Worm (Caenorhabditis elegans) whole organism, L3 larva: ENCODE measurements around the gene nhx-3.

Experiments
- ZK546.5 ChIP-seq: sonication (generic microtip); optimal IDR thresholded peaks from 2 replicates; lab custom pipeline; 2017; ENCODE audit warnings: missing biosample characterization, missing genetic modification characterization
- aly-2 ChIP-seq: fragments of 150-350 bp; optimal IDR thresholded peaks from 2 replicates; lab custom pipeline; 2014; ENCODE audit warnings: missing biosample characterization, missing genetic modification characterization
- ceh-16 ChIP-seq: sonication (generic microtip); optimal IDR thresholded peaks from 2 replicates; lab custom pipeline; 2017; ENCODE audit warnings: missing biosample characterization, missing genetic modification characterization
- ceh-28 ChIP-seq: fragments of 150-350 bp; optimal IDR thresholded peaks from 2 replicates; lab custom pipeline; 2014; ENCODE audit warnings: missing biosample characterization, missing genetic modification reagents, missing genetic modification characterization
- daf-12 ChIP-seq: fragments of 150-350 bp; optimal IDR thresholded peaks from 2 replicates; lab custom pipeline; 2014; ENCODE audit warnings: missing biosample characterization, missing genetic modification reagents, missing genetic modification characterization
- egl-5 ChIP-seq: fragments of 150-350 bp; optimal IDR thresholded peaks from 2 replicates; lab custom pipeline; 2017; ENCODE audit warnings: missing biosample characterization, missing genetic modification reagents, missing genetic modification characterization, inconsistent platforms
- elt-2 ChIP-seq: sonication (generic microtip); optimal IDR thresholded peaks from 2 replicates; lab custom pipeline; 2016; ENCODE audit warnings: missing genetic modification reagents, mild to moderate bottlenecking, missing genetic modification characterization, missing compliant biosample characterization
- elt-3 ChIP-seq, 3 experiments: fragments of 150-350 bp in 1 of 3; sonication (generic microtip) in 2 of 3; optimal IDR thresholded peaks; 2 replicates in 2 of 3; 4 replicates in 1 of 3; lab custom pipeline; 2014 to 2017; ENCODE audit warnings: missing biosample characterization in 3 of 3, missing genetic modification characterization in 3 of 3
- eor-1 ChIP-seq, 2 experiments: fragments of 150-350 bp; optimal IDR thresholded peaks; 2 replicates each; lab custom pipeline; 2014 to 2018; ENCODE audit warnings: missing biosample characterization in 2 of 2, missing genetic modification characterization in 2 of 2
- fkh-2 ChIP-seq: fragments of 150-350 bp; optimal IDR thresholded peaks from 2 replicates; lab custom pipeline; 2014; ENCODE audit warnings: missing biosample characterization, missing genetic modification reagents, missing genetic modification characterization
- fos-1 ChIP-seq: fragments of 150-350 bp; optimal IDR thresholded peaks from 2 replicates; lab custom pipeline; 2014; ENCODE audit warnings: missing biosample characterization, missing genetic modification characterization
- hmg-11 ChIP-seq: sonication (generic microtip); optimal IDR thresholded peaks from 2 replicates; lab custom pipeline; 2016; ENCODE audit warnings: missing genetic modification characterization, missing compliant biosample characterization
- lin-15B ChIP-seq: fragments of 150-350 bp; optimal IDR thresholded peaks from 2 replicates; lab custom pipeline; 2014; ENCODE audit warnings: missing biosample characterization, missing genetic modification characterization
- lin-39 ChIP-seq: fragments of 150-350 bp; optimal IDR thresholded peaks from 2 replicates; lab custom pipeline; 2018; ENCODE audit warnings: missing biosample characterization, missing genetic modification reagents, missing genetic modification characterization
- lsy-12 ChIP-seq: sonication (generic microtip); optimal IDR thresholded peaks from 2 replicates; lab custom pipeline; 2016; ENCODE audit warnings: mild to moderate bottlenecking, missing genetic modification characterization, missing compliant biosample characterization
- mdl-1 ChIP-seq: fragments of 150-350 bp; optimal IDR thresholded peaks from 2 replicates; lab custom pipeline; 2014; ENCODE audit warnings: missing biosample characterization, missing genetic modification characterization
- mml-1 ChIP-seq: fragments of 150-350 bp; sonication (generic microtip); optimal IDR thresholded peaks from 3 replicates; lab custom pipeline; 2014; ENCODE audit warnings: missing biosample characterization, missing genetic modification characterization
- nhr-11 ChIP-seq: fragments of 150-350 bp; optimal IDR thresholded peaks from 2 replicates; lab custom pipeline; 2014; ENCODE audit warnings: missing biosample characterization, missing genetic modification characterization
- nhr-237 ChIP-seq: fragments of 150-350 bp; optimal IDR thresholded peaks from 2 replicates; lab custom pipeline; 2014; ENCODE audit warnings: missing biosample characterization, missing genetic modification characterization
- nhr-25 ChIP-seq: sonication (generic microtip); optimal IDR thresholded peaks from 2 replicates; lab custom pipeline; 2017; ENCODE audit warnings: missing biosample characterization, missing genetic modification characterization
- nhr-28 ChIP-seq: fragments of 150-350 bp; optimal IDR thresholded peaks from 2 replicates; lab custom pipeline; 2014; ENCODE audit warnings: missing biosample characterization, missing genetic modification characterization
- nhr-43 ChIP-seq: sonication (generic microtip); optimal IDR thresholded peaks from 2 replicates; lab custom pipeline; 2016; ENCODE audit warnings: mild to moderate bottlenecking, missing genetic modification characterization, missing compliant biosample characterization; ENCODE audit not compliant: poor library complexity, severe bottlenecking
- nhr-67 ChIP-seq: fragments of 150-350 bp; optimal IDR thresholded peaks from 2 replicates; lab custom pipeline; 2014; ENCODE audit warnings: missing biosample characterization, missing genetic modification characterization
- nhr-76 ChIP-seq: fragments of 150-350 bp; sonication (generic microtip); optimal IDR thresholded peaks from 5 replicates; lab custom pipeline; 2014; ENCODE audit warnings: missing biosample characterization, missing genetic modification characterization
- nhr-77 ChIP-seq: fragments of 150-350 bp; optimal IDR thresholded peaks from 2 replicates; lab custom pipeline; 2014; ENCODE audit warnings: missing biosample characterization, missing genetic modification characterization
- pha-4 ChIP-seq: fragments of 150-350 bp; optimal IDR thresholded peaks from 2 replicates; lab custom pipeline; 2014; ENCODE audit warnings: missing biosample characterization, missing genetic modification reagents, missing genetic modification characterization
- pqm-1 ChIP-seq: fragments of 150-350 bp; optimal IDR thresholded peaks from 2 replicates; lab custom pipeline; 2017; ENCODE audit warnings: missing biosample characterization, missing genetic modification characterization, inconsistent platforms
- sea-2 ChIP-seq: fragments of 150-350 bp; sonication (generic microtip); optimal IDR thresholded peaks from 4 replicates; lab custom pipeline; 2014; ENCODE audit warnings: missing biosample characterization, missing genetic modification reagents, missing genetic modification characterization
- snpc-4 ChIP-seq: fragments of 150-350 bp; optimal IDR thresholded peaks from 2 replicates; lab custom pipeline; 2014; ENCODE audit warnings: missing biosample characterization, missing genetic modification characterization
- tbx-2 ChIP-seq: sonication (generic microtip); optimal IDR thresholded peaks from 2 replicates; lab custom pipeline; 2016; ENCODE audit warnings: mild to moderate bottlenecking, missing genetic modification characterization, missing compliant biosample characterization
- unc-39 ChIP-seq: sonication (generic microtip); optimal IDR thresholded peaks from 4 replicates; lab custom pipeline; 2017; ENCODE audit warnings: missing biosample characterization, missing genetic modification characterization
- unc-62 ChIP-seq: fragments of 150-350 bp; sonication (generic microtip); optimal IDR thresholded peaks from 4 replicates; lab custom pipeline; 2014; ENCODE audit warnings: missing biosample characterization, missing genetic modification reagents, missing genetic modification characterization
- zag-1 ChIP-seq: fragments of 150-350 bp; optimal IDR thresholded peaks from 2 replicates; lab custom pipeline; 2014; ENCODE audit warnings: missing biosample characterization, missing genetic modification characterization
- ztf-11 ChIP-seq: fragments of 150-350 bp; optimal IDR thresholded peaks from 2 replicates; lab custom pipeline; 2014; ENCODE audit warnings: missing biosample characterization, missing genetic modification characterization
- ztf-4 ChIP-seq: fragments of 150-350 bp; optimal IDR thresholded peaks from 2 replicates; lab custom pipeline; 2014; ENCODE audit warnings: missing biosample characterization, missing genetic modification characterization

nhx-3 gene

DNA sequence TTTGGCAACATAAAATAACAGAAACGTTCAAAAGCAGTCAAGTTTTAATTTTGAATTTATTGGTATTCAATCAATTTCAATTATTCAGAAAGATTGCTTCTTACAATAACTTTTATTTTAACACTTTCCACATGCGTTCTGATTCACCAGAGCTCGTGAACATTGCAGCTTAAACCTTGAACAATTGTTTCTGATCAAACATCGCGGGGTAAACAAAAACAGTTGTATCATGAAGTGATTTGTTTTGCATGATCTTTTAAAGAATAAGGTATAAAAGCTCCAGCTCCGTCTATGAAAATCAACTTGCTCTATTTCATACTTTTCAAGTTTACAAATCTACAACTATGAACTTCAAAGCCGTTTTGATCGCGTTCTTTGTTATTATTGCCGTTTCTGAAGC, 21.9 kb downstream of the nhx-3 start, which contains the start of gene C54F6.6:
C54F6.6 (plus strand) TSS at position 301 of the 400 bp plus-strand sequence.
- no peak for TF ChIP-seq ceh-28
- no peak for TF ChIP-seq aly-2 (tag; lab: Kevin White, UChicago)
- TF ChIP-seq nhr-77 (tag; lab: Kevin White, UChicago) = no peak

DNA sequence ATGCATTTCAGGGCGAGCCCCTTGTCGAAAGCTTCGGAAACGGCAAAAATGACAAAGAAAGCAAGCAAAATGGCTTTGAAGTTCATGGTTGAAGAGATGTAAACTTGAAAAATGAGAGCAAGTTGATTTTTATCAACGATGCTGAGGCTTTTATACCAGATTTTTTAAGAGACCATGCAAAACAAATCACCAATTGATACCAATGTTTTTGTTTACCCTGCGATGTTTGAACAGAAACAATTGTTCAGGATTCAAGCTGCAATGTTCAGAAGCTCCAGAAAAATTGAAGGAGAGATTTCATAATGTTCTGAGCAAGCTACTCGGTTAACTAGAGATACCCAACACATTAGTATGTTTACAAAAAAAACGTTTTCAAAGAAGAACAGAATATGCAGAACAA, 23.0 kb downstream of the nhx-3 start, which contains the start of gene C54F6.15:
C54F6.15 (minus strand) TSS at position 101 of the 400 bp plus-strand sequence.
- no peak for TF ChIP-seq egl-5
- no peak for TF ChIP-seq hmg-11 (tag; lab: Kevin White, UChicago)
- no peak for TF ChIP-seq lin-39 (tag; lab: Kevin White, UChicago)
- no peak for TF ChIP-seq nhr-43 (tag; lab: Kevin White, UChicago)
- no peak for TF ChIP-seq aly-2 (tag; lab: Kevin White, UChicago)
- TF ChIP-seq lin-15B (tag; lab: Kevin White, UChicago) = no peak
- TF ChIP-seq pqm-1 = no peak
- TF ChIP-seq mml-1 (tag; lab: Kevin White, UChicago) = no peak
- TF ChIP-seq eor-1 (tag; optimal IDR thresholded peaks at IDR 0.05; lab: Kevin White, UChicago) = no peak
- no peak for TF ChIP-seq tbx-2 (tag; lab: Kevin White, UChicago)
- no peak for TF ChIP-seq ztf-4 (tag; lab: Kevin White, UChicago)
- no peak for TF ChIP-seq nhr-67
- no peak for TF ChIP-seq nhr-77 (tag; lab: Kevin White, UChicago)
- TF ChIP-seq nhr-11 (tag; lab: Kevin White, UChicago) = no peak
- no peak for TF ChIP-seq fos-1
- TF ChIP-seq nhr-237 (tag; lab: Kevin White, UChicago) = no peak
- TF ChIP-seq nhr-76 = no peak
- no peak for TF ChIP-seq ztf-11
- TF ChIP-seq nhr-28 (tag; lab: Kevin White, UChicago) = no peak
- no peak for TF ChIP-seq unc-39 (tag; lab: Kevin White, UChicago)
- TF ChIP-seq, all 47 proteins: peak for 0

DNA sequence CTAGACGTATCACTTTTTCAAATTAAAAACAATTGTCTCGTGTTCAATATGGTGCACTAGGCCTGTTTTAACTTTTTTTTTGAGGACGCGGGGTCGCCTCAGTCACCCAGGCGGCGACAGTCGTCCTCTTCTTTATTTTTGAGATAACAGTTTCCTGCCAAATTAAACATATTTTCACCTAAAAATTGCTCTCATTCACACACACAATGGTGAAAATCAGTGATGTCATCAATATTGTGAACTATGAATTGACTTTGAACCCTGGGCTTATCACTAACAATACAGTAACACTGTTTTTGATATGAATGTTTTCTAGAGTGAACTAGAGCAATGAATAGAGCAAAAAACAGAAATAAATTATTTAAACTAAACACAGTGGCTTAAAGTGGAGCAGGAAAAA, 24.0 kb downstream of the nhx-3 start:
- TF ChIP-seq elt-2 (tag; lab: Kevin White, UChicago) (peak; percentile 75), hmg-11 (tag; lab: Kevin White, UChicago) (no peak), pqm-1 (peak; percentile 89)

DNA sequence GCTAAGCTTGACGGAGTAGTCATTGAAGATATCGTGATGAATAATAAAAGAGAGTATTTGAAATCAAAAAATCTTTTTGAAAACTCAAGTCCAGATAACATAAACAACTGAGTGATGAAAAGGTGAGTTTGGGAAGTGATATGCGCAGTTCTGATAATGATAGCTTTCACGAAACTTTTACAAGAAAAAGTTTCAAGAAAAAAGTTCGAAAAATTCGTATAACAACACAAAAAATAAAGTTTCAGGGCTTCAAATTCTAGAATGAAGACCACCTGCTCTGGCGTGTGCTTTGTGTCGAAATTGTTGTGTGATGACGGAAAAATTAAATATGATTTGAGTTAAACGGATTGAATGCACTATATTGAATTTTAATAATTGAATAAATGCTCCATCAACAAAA, 25.2 kb downstream of the nhx-3 start, which contains the start of gene srb-19:
srb-19 (minus strand) TSS at position 101 of the 400 bp plus-strand sequence.
- TF ChIP-seq ZK546.5 (no peak), nhr-77 (tag; lab: Kevin White, UChicago) (no peak), lin-15B (tag; lab: Kevin White, UChicago) (no peak), hmg-11 (tag; lab: Kevin White, UChicago) (no peak), fos-1 (no peak), pha-4 (tag; lab: Kevin White, UChicago) (no peak), daf-12 (tag; lab: Kevin White, UChicago) (no peak), fkh-2 (no peak), zag-1 (no peak), lsy-12 (tag; lab: Kevin White, UChicago) (no peak), snpc-4 (no peak), elt-3 (tag; optimal IDR thresholded peaks at IDR 0.05; lab: Kevin White, UChicago) (no peak), ceh-16 (tag; lab: Kevin White, UChicago) (no peak), mdl-1 (no peak), nhr-67 (no peak), unc-62 (GFP tag; lab: Kevin White, UChicago) (no peak), egl-5 (no peak)

DNA sequence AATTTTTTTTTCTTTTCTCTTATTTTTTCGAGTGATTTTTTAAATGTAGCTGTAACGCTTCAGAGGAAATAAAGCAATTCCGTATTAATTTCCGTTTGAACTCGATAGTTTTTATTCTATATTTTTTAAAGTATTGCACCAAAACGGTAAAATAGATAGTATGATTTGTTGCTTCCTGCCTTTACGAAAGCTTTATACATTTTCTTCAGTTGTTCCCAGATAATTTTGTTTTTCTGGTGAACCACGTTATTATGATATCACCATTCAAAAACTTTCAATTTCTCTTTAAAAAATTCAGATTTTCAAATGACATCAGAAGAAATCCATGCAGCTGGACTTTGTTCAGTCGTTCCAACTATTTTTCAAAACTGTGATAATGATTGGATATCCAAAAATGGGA, 30.4 kb downstream of the nhx-3 start, which contains the start of gene srb-18:
srb-18 (plus strand) TSS at position 301 of the 400 bp plus-strand sequence.
- TF ChIP-seq pqm-1 = no peak
- TF ChIP-seq nhr-25 (tag; lab: Kevin White, UChicago) = no peak
- no peak for TF ChIP-seq mml-1 (tag; lab: Kevin White, UChicago)
- TF ChIP-seq nhr-76 = no peak
- no peak for TF ChIP-seq eor-1 (tag; optimal IDR thresholded peaks at IDR 0.05; lab: Kevin White, UChicago)
- no peak for TF ChIP-seq sea-2 (GFP tag; lab: Kevin White, UChicago)
